Fruit fly (Drosophila melanogaster) whole organism, wandering third instar larva: ENCODE results near the gene CG42233.

Experiments
- CrebA ChIP-seq: fragments of 200-800 bp; sonication (Bioruptor generic); optimal IDR thresholded peaks from 2 replicates; lab custom pipeline; 2016; ENCODE audit warnings: missing biosample characterization, mild to moderate bottlenecking, missing genetic modification characterization, borderline replicate concordance
- HLH106 ChIP-seq: fragments of 200-800 bp; optimal IDR thresholded peaks from 3 replicates; lab custom pipeline; 2019; ENCODE audit warnings: missing biosample characterization, mild to moderate bottlenecking, missing genetic modification characterization, moderate library complexity
- Hnf4 ChIP-seq: fragments of 200-800 bp; sonication (Bioruptor generic); optimal IDR thresholded peaks from 2 replicates; lab custom pipeline; 2016; ENCODE audit warnings: missing biosample characterization, mild to moderate bottlenecking, missing genetic modification characterization
- Hr78 ChIP-seq: fragments of >200 bp; optimal IDR thresholded peaks from 2 replicates; lab custom pipeline; 2017; ENCODE audit warnings: missing biosample characterization, missing genetic modification characterization
- Jra ChIP-seq: sonication (Bioruptor generic); optimal IDR thresholded peaks from 2 replicates; lab custom pipeline; 2016; ENCODE audit warnings: missing biosample characterization, missing genetic modification characterization
- N ChIP-seq: fragments of >200 bp; optimal IDR thresholded peaks from 2 replicates; lab custom pipeline; 2018; ENCODE audit warnings: missing biosample characterization, missing external identifiers, missing genetic modification characterization
- Vsx2 ChIP-seq: fragments of 200-300, 225-300 bp; sonication (Bioruptor generic); optimal IDR thresholded peaks from 2 replicates; lab custom pipeline; 2018; ENCODE audit warnings: missing biosample characterization, missing genetic modification characterization; ENCODE audit not compliant: partially characterized antibody
- brk ChIP-seq: fragments of 200-800 bp; sonication (Bioruptor generic); optimal IDR thresholded peaks from 2 replicates; lab custom pipeline; 2016; ENCODE audit warnings: missing biosample characterization, mild to moderate bottlenecking, missing genetic modification characterization
- dmrt93B ChIP-seq: fragments of 200-800 bp; sonication (Bioruptor generic); optimal IDR thresholded peaks from 2 replicates; lab custom pipeline; 2018; ENCODE audit warnings: missing biosample characterization, mild to moderate bottlenecking, missing genetic modification characterization
- fru ChIP-seq: fragments of 200-800 bp; sonication (Bioruptor generic); optimal IDR thresholded peaks from 3 replicates; lab custom pipeline; 2016; ENCODE audit warnings: missing biosample characterization, mild to moderate bottlenecking, missing genetic modification characterization
- pan ChIP-seq: fragments of >200 bp; optimal IDR thresholded peaks from 2 replicates; lab custom pipeline; 2017
- psq ChIP-seq: fragments of 200-800 bp; sonication (Bioruptor generic); optimal IDR thresholded peaks from 3 replicates; lab custom pipeline; 2017; ENCODE audit warnings: missing biosample characterization, mild to moderate bottlenecking, missing genetic modification characterization, moderate library complexity
- usp ChIP-seq: fragments of >200 bp; optimal IDR thresholded peaks from 2 replicates; lab custom pipeline; 2017; ENCODE audit warnings: missing biosample characterization, missing genetic modification characterization

DNA sequence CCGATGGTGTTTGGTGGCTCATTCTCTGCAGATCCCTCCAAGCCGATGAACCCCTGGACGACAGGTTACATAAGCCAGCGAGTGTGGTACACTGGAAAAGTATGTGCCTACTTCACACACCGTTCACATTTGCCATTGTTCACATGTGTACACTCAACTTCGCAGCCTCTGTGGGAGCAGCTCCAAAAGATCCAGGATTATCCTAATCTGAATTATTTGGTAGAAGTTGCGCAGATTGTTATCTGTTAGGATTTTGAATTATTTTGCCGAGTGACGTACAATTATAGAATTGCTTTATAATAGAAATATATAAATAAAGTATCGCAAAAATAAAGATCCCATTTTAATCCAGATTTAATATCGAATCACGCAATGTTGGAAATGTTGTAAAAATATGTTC is 37.5 kb downstream of the CG42233 start:
- TF ChIP-seq Jra (GFP tag; lab: Kevin White, UChicago) (no peak), HLH106 (tag; lab: Kevin White, UChicago) (no peak), pan (lab: Kevin White, UChicago) (no peak), usp (no peak), CrebA (GFP tag; lab: Kevin White, UChicago) (no peak), N (GFP tag; lab: Kevin White, UChicago) (no peak), brk (no peak), Hr78 (GFP tag; lab: Kevin White, UChicago) (no peak), dmrt93B (GFP tag; lab: Kevin White, UChicago) (no peak), fru (GFP tag; lab: Kevin White, UChicago) (no peak), Vsx2 (no peak), psq (GFP tag; lab: Kevin White, UChicago) (no peak), Hnf4 (GFP tag; lab: Kevin White, UChicago) (no peak)
